Worm (Caenorhabditis elegans) whole organism, L4/young adult: Measurements from ENCODE around the gene phat-6.

Experiments
- W03F9.2 ChIP-seq: fragments of 150-350 bp; optimal IDR thresholded peaks from 2 replicates; lab custom pipeline; 2014; ENCODE audit warnings: missing biosample characterization, missing genetic modification characterization
- dao-5 ChIP-seq: sonication (generic microtip); optimal IDR thresholded peaks from 2 replicates; lab custom pipeline; 2016; ENCODE audit warnings: missing genotype, missing genetic modification characterization, moderate library complexity, missing compliant biosample characterization
- him-1 ChIP-seq: sonication (generic microtip); optimal IDR thresholded peaks from 2 replicates; lab custom pipeline; 2016; ENCODE audit warnings: missing genotype, missing genetic modification reagents, missing genetic modification characterization, missing compliant biosample characterization

DNA sequence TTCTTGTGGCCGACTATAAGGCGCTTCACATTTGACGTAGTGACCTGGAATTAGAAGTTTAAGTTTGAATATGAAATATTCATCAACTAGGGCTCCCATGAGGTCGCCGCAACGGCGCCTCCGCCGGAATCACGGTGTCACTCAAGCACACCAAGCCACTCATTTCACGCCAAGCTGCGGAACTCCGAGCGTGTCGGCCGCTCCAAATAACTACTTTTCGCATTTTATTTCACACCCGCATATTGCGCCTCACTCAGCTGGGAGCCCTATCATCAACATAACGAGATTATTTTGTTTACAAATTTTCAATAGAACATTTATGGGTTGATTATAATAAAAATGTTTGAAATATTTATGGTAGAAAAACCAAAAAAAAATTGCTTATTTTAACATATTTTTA lies 36.3 kb downstream of the phat-6 start:
- TF ChIP-seq dao-5 (tag; lab: Kevin White, UChicago) = no peak
- TF ChIP-seq him-1 (tag; lab: Kevin White, UChicago) = no peak
- no peak for TF ChIP-seq W03F9.2
